Worm (Caenorhabditis elegans) whole organism, L3 larva: ENCODE data around the gene cyp-13A5.
A peak's percentile ranks its signal among the peaks of the same experiment; 100 is the strongest.

Source experiments
- R02D3.7 ChIP-seq: fragments of 150-350 bp; optimal IDR thresholded peaks from 2 replicates; lab custom pipeline; 2014; ENCODE audit warnings: missing biosample characterization, missing genetic modification characterization
- ZK546.5 ChIP-seq: sonication (generic microtip); optimal IDR thresholded peaks from 2 replicates; lab custom pipeline; 2017; ENCODE audit warnings: missing biosample characterization, missing genetic modification characterization
- ama-1 ChIP-seq: fragments of 150-350 bp; optimal IDR thresholded peaks from 2 replicates; lab custom pipeline; 2018
- ceh-16 ChIP-seq: sonication (generic microtip); optimal IDR thresholded peaks from 2 replicates; lab custom pipeline; 2017; ENCODE audit warnings: missing biosample characterization, missing genetic modification characterization
- ceh-28 ChIP-seq: fragments of 150-350 bp; optimal IDR thresholded peaks from 2 replicates; lab custom pipeline; 2014; ENCODE audit warnings: missing biosample characterization, missing genetic modification reagents, missing genetic modification characterization
- ceh-82 ChIP-seq: fragments of 150-350 bp; optimal IDR thresholded peaks from 2 replicates; lab custom pipeline; 2014; ENCODE audit warnings: missing biosample characterization, missing genetic modification characterization
- ceh-9 ChIP-seq: sonication (generic microtip); optimal IDR thresholded peaks from 2 replicates; lab custom pipeline; 2018; ENCODE audit warnings: missing biosample characterization, missing genetic modification characterization
- daf-12 ChIP-seq: fragments of 150-350 bp; optimal IDR thresholded peaks from 2 replicates; lab custom pipeline; 2014; ENCODE audit warnings: missing biosample characterization, missing genetic modification reagents, missing genetic modification characterization
- elt-2 ChIP-seq: sonication (generic microtip); optimal IDR thresholded peaks from 2 replicates; lab custom pipeline; 2016; ENCODE audit warnings: missing genetic modification reagents, mild to moderate bottlenecking, missing genetic modification characterization, missing compliant biosample characterization
- fkh-10 ChIP-seq: sonication (generic microtip); optimal IDR thresholded peaks from 2 replicates; lab custom pipeline; 2017; ENCODE audit warnings: missing biosample characterization, missing genetic modification reagents, missing genetic modification characterization
- fkh-2 ChIP-seq: fragments of 150-350 bp; optimal IDR thresholded peaks from 2 replicates; lab custom pipeline; 2014; ENCODE audit warnings: missing biosample characterization, missing genetic modification reagents, missing genetic modification characterization
- fos-1 ChIP-seq: fragments of 150-350 bp; optimal IDR thresholded peaks from 2 replicates; lab custom pipeline; 2014; ENCODE audit warnings: missing biosample characterization, missing genetic modification characterization
- hmg-11 ChIP-seq: sonication (generic microtip); optimal IDR thresholded peaks from 2 replicates; lab custom pipeline; 2016; ENCODE audit warnings: missing genetic modification characterization, missing compliant biosample characterization
- jun-1 ChIP-seq: fragments of 150-350 bp; optimal IDR thresholded peaks from 2 replicates; lab custom pipeline; 2014; ENCODE audit warnings: missing biosample characterization, missing genetic modification reagents, missing genetic modification characterization
- lin-15B ChIP-seq: fragments of 150-350 bp; optimal IDR thresholded peaks from 2 replicates; lab custom pipeline; 2014; ENCODE audit warnings: missing biosample characterization, missing genetic modification characterization
- lsy-12 ChIP-seq: sonication (generic microtip); optimal IDR thresholded peaks from 2 replicates; lab custom pipeline; 2016; ENCODE audit warnings: mild to moderate bottlenecking, missing genetic modification characterization, missing compliant biosample characterization
- mml-1 ChIP-seq: fragments of 150-350 bp; sonication (generic microtip); optimal IDR thresholded peaks from 3 replicates; lab custom pipeline; 2014; ENCODE audit warnings: missing biosample characterization, missing genetic modification characterization
- nfya-1 ChIP-seq: sonication (generic microtip); optimal IDR thresholded peaks from 2 replicates; lab custom pipeline; 2017; ENCODE audit warnings: missing genetic modification characterization, mild to moderate bottlenecking, missing compliant biosample characterization, antibody characterized with exemption, moderate library complexity; ENCODE audit not compliant: insufficient read depth
- nhr-11 ChIP-seq: fragments of 150-350 bp; optimal IDR thresholded peaks from 2 replicates; lab custom pipeline; 2014; ENCODE audit warnings: missing biosample characterization, missing genetic modification characterization
- nhr-23 ChIP-seq: fragments of 150-350 bp; optimal IDR thresholded peaks from 2 replicates; lab custom pipeline; 2014; ENCODE audit warnings: missing biosample characterization, missing genetic modification reagents, missing genetic modification characterization
- nhr-237 ChIP-seq: fragments of 150-350 bp; optimal IDR thresholded peaks from 2 replicates; lab custom pipeline; 2014; ENCODE audit warnings: missing biosample characterization, missing genetic modification characterization
- nhr-25 ChIP-seq: sonication (generic microtip); optimal IDR thresholded peaks from 2 replicates; lab custom pipeline; 2017; ENCODE audit warnings: missing biosample characterization, missing genetic modification characterization
- nhr-28 ChIP-seq: fragments of 150-350 bp; optimal IDR thresholded peaks from 2 replicates; lab custom pipeline; 2014; ENCODE audit warnings: missing biosample characterization, missing genetic modification characterization
- nhr-43 ChIP-seq: sonication (generic microtip); optimal IDR thresholded peaks from 2 replicates; lab custom pipeline; 2016; ENCODE audit warnings: mild to moderate bottlenecking, missing genetic modification characterization, missing compliant biosample characterization; ENCODE audit not compliant: poor library complexity, severe bottlenecking
- nhr-67 ChIP-seq: fragments of 150-350 bp; optimal IDR thresholded peaks from 2 replicates; lab custom pipeline; 2014; ENCODE audit warnings: missing biosample characterization, missing genetic modification characterization
- nhr-76 ChIP-seq: fragments of 150-350 bp; sonication (generic microtip); optimal IDR thresholded peaks from 5 replicates; lab custom pipeline; 2014; ENCODE audit warnings: missing biosample characterization, missing genetic modification characterization
- nhr-77 ChIP-seq: fragments of 150-350 bp; optimal IDR thresholded peaks from 2 replicates; lab custom pipeline; 2014; ENCODE audit warnings: missing biosample characterization, missing genetic modification characterization
- pha-4 ChIP-seq: fragments of 150-350 bp; optimal IDR thresholded peaks from 2 replicates; lab custom pipeline; 2014; ENCODE audit warnings: missing biosample characterization, missing genetic modification reagents, missing genetic modification characterization
- pqm-1 ChIP-seq: fragments of 150-350 bp; optimal IDR thresholded peaks from 2 replicates; lab custom pipeline; 2017; ENCODE audit warnings: missing biosample characterization, missing genetic modification characterization, inconsistent platforms
- sea-2 ChIP-seq: fragments of 150-350 bp; sonication (generic microtip); optimal IDR thresholded peaks from 4 replicates; lab custom pipeline; 2014; ENCODE audit warnings: missing biosample characterization, missing genetic modification reagents, missing genetic modification characterization
- snpc-4 ChIP-seq: fragments of 150-350 bp; optimal IDR thresholded peaks from 2 replicates; lab custom pipeline; 2014; ENCODE audit warnings: missing biosample characterization, missing genetic modification characterization
- unc-62 ChIP-seq: fragments of 150-350 bp; sonication (generic microtip); optimal IDR thresholded peaks from 4 replicates; lab custom pipeline; 2014; ENCODE audit warnings: missing biosample characterization, missing genetic modification reagents, missing genetic modification characterization
- ztf-4 ChIP-seq: fragments of 150-350 bp; optimal IDR thresholded peaks from 2 replicates; lab custom pipeline; 2014; ENCODE audit warnings: missing biosample characterization, missing genetic modification characterization

The cyp-13A5 gene

ce11 chrII:9769797-9770520 lies 30.2 kb downstream of the cyp-13A5 start, which contains the start of gene aqp-10:
Gene aqp-10, minus strand, starts transcription at chrII:9769847.
- TF ChIP-seq R02D3.7 (tag; lab: Kevin White, UChicago) (peak; percentile 13), snpc-4 (tag; lab: Kevin White, UChicago) (peak; percentile 36), pqm-1 (tag; lab: Kevin White, UChicago) (peak; percentile 78), ceh-9 (tag; lab: Kevin White, UChicago) (no peak), nhr-23 (tag; lab: Kevin White, UChicago) (peak; percentile 12), daf-12 (tag; lab: Kevin White, UChicago) (no peak), nfya-1 (tag; lab: Kevin White, UChicago) (peak; percentile 86), nhr-43 (peak; percentile 30), nhr-237 (no peak), ceh-28 (tag; lab: Kevin White, UChicago) (peak; percentile 20), pha-4 (peak; percentile 66), hmg-11 (peak; percentile 73), elt-2 (tag; lab: Kevin White, UChicago) (peak; percentile 76)
- TF ChIP-seq, all 47 proteins: peak for 10

- TF ChIP-seq nfya-1 (tag; lab: Kevin White, UChicago) (no peak), fkh-2 (tag; lab: Kevin White, UChicago) (no peak), nhr-23 (tag; lab: Kevin White, UChicago) (no peak), pqm-1 (tag; lab: Kevin White, UChicago) (no peak), nhr-28 (tag; lab: Kevin White, UChicago) (no peak), nhr-43 (no peak), nhr-77 (no peak), ceh-16 (tag; lab: Kevin White, UChicago) (no peak), hmg-11 (no peak), nhr-25 (no peak), daf-12 (tag; lab: Kevin White, UChicago) (no peak), ceh-28 (tag; lab: Kevin White, UChicago) (no peak), ceh-82 (tag; lab: Kevin White, UChicago) (no peak), lsy-12 (tag; lab: Kevin White, UChicago) (no peak)
Measured at ce11 chrII:9764696-9765095, 35.5 kb downstream of the cyp-13A5 start.

- TF ChIP-seq nfya-1 (tag; lab: Kevin White, UChicago) (peak; percentile 26), nhr-11 (tag; lab: Kevin White, UChicago) (peak; percentile 60), jun-1 (no peak)
- TF ChIP-seq, all 47 proteins: peak for 2
Measured at ce11 chrII:9759382-9759781, 40.8 kb downstream of the cyp-13A5 start.

- TF ChIP-seq nhr-11 (tag; lab: Kevin White, UChicago) (peak; percentile 40), ztf-4 (tag; lab: Kevin White, UChicago) (no peak), mml-1 (tag; lab: Kevin White, UChicago) (no peak), ceh-28 (tag; lab: Kevin White, UChicago) (no peak), nfya-1 (tag; lab: Kevin White, UChicago) (peak; percentile 31)
Measured at ce11 chrII:9757651-9758282, 42.4 kb downstream of the cyp-13A5 start, which contains the start of gene shk-1. Gene shk-1, plus strand, starts transcription at chrII:9758232.

ce11 chrII:9755425-9755824 lies 44.7 kb downstream of the cyp-13A5 start:
- TF ChIP-seq fos-1 (tag; lab: Kevin White, UChicago) (no peak), nhr-67 (no peak), ztf-4 (tag; lab: Kevin White, UChicago) (no peak), fkh-10 (peak; percentile 45), ZK546.5 (no peak)

ce11 chrII:9753730-9754129 lies 46.4 kb downstream of the cyp-13A5 start, which contains the start of gene ZK1321.1:
Gene ZK1321.1, plus strand, starts transcription at chrII:9754030.
- TF ChIP-seq lin-15B (no peak), fos-1 (tag; lab: Kevin White, UChicago) (no peak), hmg-11 (no peak), nhr-76 (no peak), pqm-1 (tag; lab: Kevin White, UChicago) (no peak), nhr-11 (tag; lab: Kevin White, UChicago) (no peak), fkh-2 (tag; lab: Kevin White, UChicago) (no peak), ama-1 (lab: Kevin White, UChicago) (no peak), unc-62 (no peak), sea-2 (GFP tag; lab: Kevin White, UChicago) (no peak), nhr-43 (no peak), fkh-10 (no peak)
